Worm (Caenorhabditis elegans): ENCODE measurements around the gene lact-2.

DNA sequence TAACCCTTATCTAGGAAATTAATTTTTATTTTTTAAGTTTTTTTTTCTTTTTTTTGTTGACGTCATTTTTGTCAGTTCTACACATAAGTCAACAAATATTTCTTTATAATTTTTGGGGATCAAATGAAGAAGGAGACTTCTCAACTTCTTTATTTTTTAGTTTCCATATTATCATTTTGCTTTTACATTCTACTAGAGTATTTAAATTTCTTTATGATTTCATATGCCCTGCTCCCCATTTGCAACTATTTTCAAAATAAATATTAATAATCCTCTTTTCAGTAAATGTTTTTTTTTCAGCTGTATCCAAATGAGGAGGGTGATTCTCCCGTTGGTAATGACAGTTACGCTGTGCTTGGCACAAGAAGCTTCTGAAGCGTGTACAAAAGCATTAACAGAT, 42.7 kb downstream of the lact-2 start, which contains the start of gene phg-1:
- TF ChIP-seq ref-1 (GFP tag; conservative IDR thresholded peaks at IDR 0.05) (no peak), ztf-29 (GFP tag; IDR thresholded peaks at IDR 0.05) (no peak), T22C8.4 (GFP tag; IDR thresholded peaks at IDR 0.05) (no peak), flt-1 (GFP tag; IDR thresholded peaks at IDR 0.05) (no peak), med-1 (GFP tag; optimal IDR thresholded peaks at IDR 0.05; ENCODE audit: insufficient read depth) (no peak), klf-2 (GFP tag; conservative IDR thresholded peaks at IDR 0.05) (no peak), ztf-23 (GFP tag; IDR thresholded peaks at IDR 0.05) (no peak), tab-1 (GFP tag; IDR thresholded peaks at IDR 0.05) (no peak)

All from whole organism, midembryonic.